Worm (Caenorhabditis elegans): ENCODE data around the gene H25K10.4.

ce11 chrIV:16176808-16177207 is 49.0 kb upstream of the H25K10.4 start:
- TF ChIP-seq fos-1 (tag; optimal IDR thresholded peaks at IDR 0.05), result no peak
- TF ChIP-seq unc-62 (GFP tag; optimal IDR thresholded peaks at IDR 0.05 in 1 of 2), result no peak
- TF ChIP-seq unc-62 (tag; optimal IDR thresholded peaks at IDR 0.05), result no peak
- no peak for TF ChIP-seq lsy-2 (tag; optimal IDR thresholded peaks at IDR 0.05)
- TF ChIP-seq pha-4 (GFP tag; IDR thresholded peaks at IDR 0.05), result no peak
- no peak for TF ChIP-seq pha-4 (tag; optimal IDR thresholded peaks at IDR 0.05)
- TF ChIP-seq jun-1 (tag; optimal IDR thresholded peaks at IDR 0.05), result no peak
- no peak for TF ChIP-seq mep-1 (tag; optimal IDR thresholded peaks at IDR 0.05)
- no peak for TF ChIP-seq fkh-10 (GFP tag; optimal IDR thresholded peaks at IDR 0.05)
- no peak for TF ChIP-seq lin-13 (GFP tag; optimal IDR thresholded peaks at IDR 0.05)
